Fruit fly (Drosophila melanogaster): ENCODE measurements around the gene CG14658.
A peak's percentile ranks its signal among the peaks of the same experiment; 100 is the strongest.

dm6 chr3R:4804828-4805707 is 25.2 kb downstream of the CG14658 start:
- TF ChIP-seq toe (GFP tag; optimal IDR thresholded peaks at IDR 0.05) (no peak), Clk (GFP tag; optimal IDR thresholded peaks at IDR 0.05) (no peak), Mnt (GFP tag; optimal IDR thresholded peaks at IDR 0.05) (no peak), tj (GFP tag; optimal IDR thresholded peaks at IDR 0.05) (peak; percentile 79), CG33017 (tag; optimal IDR thresholded peaks at IDR 0.05) (no peak), Crg-1 (GFP tag; optimal IDR thresholded peaks at IDR 0.05) (no peak), CG12768 (GFP tag; optimal IDR thresholded peaks at IDR 0.05) (no peak), pad (GFP tag; optimal IDR thresholded peaks at IDR 0.05) (no peak), cic (GFP tag; optimal IDR thresholded peaks at IDR 0.05) (no peak), CG14711 (tag; optimal IDR thresholded peaks at IDR 0.05) (peak; percentile 62)

All from whole organism, adult.